Fruit fly (Drosophila melanogaster) Kc167 (cell line): Measurements from ENCODE around the gene chinmo.

ENCODE experiments used
- Myc ChIP-seq: fragments of >200 bp; optimal IDR thresholded peaks from 2 replicates; lab custom pipeline; 2017; ENCODE audit warnings: missing external identifiers
- h ChIP-seq: fragments of >200 bp; optimal IDR thresholded peaks from 3 replicates; lab custom pipeline; 2018; ENCODE audit warnings: missing external identifiers
- insv ChIP-seq: fragments of >200 bp; optimal IDR thresholded peaks from 3 replicates; lab custom pipeline; 2018; ENCODE audit warnings: missing external identifiers
- psq ChIP-seq: fragments of >200 bp; optimal IDR thresholded peaks from 2 replicates; lab custom pipeline; 2017; ENCODE audit warnings: missing external identifiers
- ttk ChIP-seq: sonication (Bioruptor generic); optimal IDR thresholded peaks from 2 replicates; lab custom pipeline; 2017; ENCODE audit warnings: missing external identifiers

DNA sequence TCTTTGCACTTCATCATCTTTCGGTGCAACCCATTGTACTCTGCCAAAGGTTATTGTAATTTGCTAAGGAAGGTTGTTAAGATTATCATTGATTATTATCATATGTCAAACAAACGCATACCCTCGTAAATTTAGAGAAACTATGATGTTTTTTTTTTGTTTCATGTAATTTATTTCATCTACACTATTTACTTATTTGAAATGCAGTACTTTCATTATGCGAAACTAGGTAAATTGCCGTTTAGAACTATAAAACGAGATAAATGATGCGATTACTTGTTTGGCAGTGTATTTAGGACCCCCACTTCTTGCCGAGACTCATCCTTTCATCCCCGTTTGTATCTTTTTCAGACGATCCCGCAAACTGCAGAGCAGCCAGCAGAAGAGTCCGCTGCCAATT is 47.2 kb upstream of the chinmo start:
- TF ChIP-seq psq (lab: Kevin White, UChicago) (no peak), h (lab: Kevin White, UChicago) (no peak), Myc (lab: Kevin White, UChicago) (no peak), insv (lab: Kevin White, UChicago) (no peak), ttk (no peak)
